Worm (Caenorhabditis elegans): Measurements from ENCODE around the gene mob-2.

Gene mob-2

DNA sequence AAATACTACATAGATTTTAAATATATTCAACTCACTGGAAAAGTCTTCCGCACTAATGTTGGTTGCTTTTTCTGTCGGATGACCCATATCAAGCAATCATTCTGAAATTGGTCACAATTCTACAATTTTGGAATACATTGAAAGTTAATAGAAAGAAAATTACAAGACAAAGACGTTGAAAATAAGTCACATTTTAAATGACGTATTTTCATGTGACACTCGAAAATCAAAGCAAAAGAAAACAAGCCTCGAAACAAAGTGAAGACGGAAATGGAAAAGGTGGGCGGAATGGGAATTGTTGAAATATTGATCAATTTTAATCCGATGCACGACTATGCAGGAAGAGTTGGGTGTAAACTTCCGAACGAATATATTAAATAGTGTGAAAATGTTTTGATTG is at the start of gene mob-2:
TSS of gene mob-2 (minus strand) at position 101 of the 400 bp plus-strand sequence.
- TF ChIP-seq ceh-31 (tag; optimal IDR thresholded peaks at IDR 0.05): no peak
- no peak for TF ChIP-seq syd-9 (tag; optimal IDR thresholded peaks at IDR 0.05)
- no peak for TF ChIP-seq unc-3 (GFP tag; conservative IDR thresholded peaks at IDR 0.05)
- no peak for TF ChIP-seq unc-3 (tag; optimal IDR thresholded peaks at IDR 0.05)
- no peak for TF ChIP-seq ceh-45 (GFP tag; IDR thresholded peaks at IDR 0.05)
- no peak for TF ChIP-seq madf-2 (tag; optimal IDR thresholded peaks at IDR 0.05)
- TF ChIP-seq ceh-9 (tag; optimal IDR thresholded peaks at IDR 0.05): no peak
- TF ChIP-seq rnt-1 (tag; optimal IDR thresholded peaks at IDR 0.05): no peak

ce11 chrX:13217940-13218339 is 48.1 kb upstream of the mob-2 start:
- no peak for TF ChIP-seq sox-2 (GFP tag; IDR thresholded peaks at IDR 0.05)
- TF ChIP-seq ceh-31 (tag; optimal IDR thresholded peaks at IDR 0.05): no peak
- TF ChIP-seq nhr-232 (tag; optimal IDR thresholded peaks at IDR 0.05): no peak
- no peak for TF ChIP-seq dmd-4 (tag; optimal IDR thresholded peaks at IDR 0.05; ENCODE audit: borderline replicate concordance)

- TF ChIP-seq unc-42 (tag; optimal IDR thresholded peaks at IDR 0.05): no peak
- TF ChIP-seq K09A11.1 (tag; optimal IDR thresholded peaks at IDR 0.05; ENCODE audit: insufficient read depth): no peak
- TF ChIP-seq sox-4 (tag; optimal IDR thresholded peaks at IDR 0.05): no peak
- no peak for TF ChIP-seq K02D7.2 (tag; optimal IDR thresholded peaks at IDR 0.05)
- no peak for TF ChIP-seq fax-1 (tag; optimal IDR thresholded peaks at IDR 0.05)
- TF ChIP-seq elt-4 (tag; optimal IDR thresholded peaks at IDR 0.05): no peak
- TF ChIP-seq ceh-24 (tag; optimal IDR thresholded peaks at IDR 0.05): no peak
- TF ChIP-seq nfya-1 (tag; optimal IDR thresholded peaks at IDR 0.05): no peak
- no peak for TF ChIP-seq nhr-232 (tag; optimal IDR thresholded peaks at IDR 0.05)
- no peak for TF ChIP-seq ceh-31 (tag; optimal IDR thresholded peaks at IDR 0.05)
- TF ChIP-seq madf-2 (tag; optimal IDR thresholded peaks at IDR 0.05): no peak
- TF ChIP-seq ceh-14 (tag; optimal IDR thresholded peaks at IDR 0.05): no peak
- no peak for TF ChIP-seq T23F11.4 (GFP tag; optimal IDR thresholded peaks at IDR 0.05)
- TF ChIP-seq sox-2 (GFP tag; IDR thresholded peaks at IDR 0.05): no peak
- TF ChIP-seq ceh-18 (tag; optimal IDR thresholded peaks at IDR 0.05): no peak
- no peak for TF ChIP-seq pat-9 (tag; optimal IDR thresholded peaks at IDR 0.05)
- no peak for TF ChIP-seq syd-9 (tag; optimal IDR thresholded peaks at IDR 0.05)
- TF ChIP-seq ceh-19 (GFP tag; optimal IDR thresholded peaks at IDR 0.05): no peak
These were observed 46.9 kb upstream of the mob-2 start, which contains the start of gene R12H7.4 for ce11 chrX:13216802-13217201. TSS of gene R12H7.4 (plus strand) at chrX:13217102.

- TF ChIP-seq elt-2 (tag; optimal IDR thresholded peaks at IDR 0.05): no peak
- TF ChIP-seq dve-1 (tag; optimal IDR thresholded peaks at IDR 0.05): no peak
These were observed 42.7 kb upstream of the mob-2 start for ce11 chrX:13212528-13212927.

DNA sequence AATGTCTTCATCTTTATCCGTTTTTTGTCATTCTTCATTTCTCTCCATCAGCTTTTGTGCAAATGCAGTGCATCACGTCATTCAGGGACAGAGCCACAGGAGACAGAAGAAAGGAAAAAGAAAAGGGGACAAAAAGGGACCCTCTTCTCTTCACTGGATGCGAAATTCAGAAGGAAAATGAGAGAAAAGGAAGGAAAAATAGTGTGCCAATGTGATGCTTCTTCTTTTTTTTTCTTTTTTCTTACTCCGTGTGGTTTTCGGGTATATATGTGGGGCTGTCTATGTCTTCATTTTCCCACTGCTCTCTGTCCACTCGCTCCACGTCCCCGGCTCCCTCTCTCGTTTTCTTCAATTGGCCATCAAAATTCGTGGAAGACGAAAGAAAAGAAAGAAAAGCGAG is 40.6 kb upstream of the mob-2 start:
- TF ChIP-seq nhr-232 (tag; optimal IDR thresholded peaks at IDR 0.05): no peak
- TF ChIP-seq madf-2 (tag; optimal IDR thresholded peaks at IDR 0.05): no peak
- TF ChIP-seq eyg-1 (tag; optimal IDR thresholded peaks at IDR 0.05): no peak
- TF ChIP-seq mec-3 (tag; optimal IDR thresholded peaks at IDR 0.05; ENCODE audit: borderline replicate concordance): no peak
- peak; percentile 60 for TF ChIP-seq ceh-31 (tag; optimal IDR thresholded peaks at IDR 0.05)
- no peak for TF ChIP-seq nfya-1 (tag; optimal IDR thresholded peaks at IDR 0.05)
- peak; percentile 78 for TF ChIP-seq unc-42 (tag; optimal IDR thresholded peaks at IDR 0.05)
- peak; percentile 27 for TF ChIP-seq ceh-14 (tag; optimal IDR thresholded peaks at IDR 0.05)
- TF ChIP-seq tbx-2 (tag; optimal IDR thresholded peaks at IDR 0.05): peak; percentile 42
- no peak for TF ChIP-seq pha-2 (tag; optimal IDR thresholded peaks at IDR 0.05)
- TF ChIP-seq ceh-18 (tag; optimal IDR thresholded peaks at IDR 0.05): peak; percentile 67
- no peak for TF ChIP-seq T23F11.4 (GFP tag; optimal IDR thresholded peaks at IDR 0.05)
- no peak for TF ChIP-seq pax-1 (tag; optimal IDR thresholded peaks at IDR 0.05)
- TF ChIP-seq ceh-2 (tag; optimal IDR thresholded peaks at IDR 0.05): no peak
- no peak for TF ChIP-seq ceh-22 (tag; optimal IDR thresholded peaks at IDR 0.05)
- no peak for TF ChIP-seq fkh-6 (tag; optimal IDR thresholded peaks at IDR 0.05)
